Worm (Caenorhabditis elegans): ENCODE results near the gene C45B2.8.

C45B2.8 gene

DNA sequence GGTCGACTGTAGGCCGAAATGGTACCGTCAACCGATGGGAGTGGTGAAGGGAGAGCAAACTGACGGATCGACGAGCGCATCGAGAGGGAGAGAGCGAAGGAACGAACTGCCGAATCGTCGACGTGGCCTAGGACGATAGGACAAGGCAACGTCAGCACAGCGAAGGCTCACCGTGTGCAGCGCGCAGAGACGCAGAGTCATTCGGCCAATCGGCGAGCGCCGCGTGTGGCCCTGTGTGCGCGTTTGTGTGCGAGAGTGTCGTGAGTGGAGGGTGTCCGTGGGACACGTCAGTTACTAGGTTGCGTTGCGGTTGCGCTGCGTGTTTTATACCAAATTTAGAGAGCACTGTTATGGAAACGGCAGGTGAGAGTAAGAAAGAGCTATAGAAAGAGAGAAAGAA is 4.2 kb downstream of the C45B2.8 start, which contains the start of gene hsp-3 (continued):
- TF ChIP-seq Y55F3AM.14 (GFP tag; optimal IDR thresholded peaks at IDR 0.05) (peak; percentile 88), nhr-21 (tag; optimal IDR thresholded peaks at IDR 0.05) (peak; percentile 96), lsy-2 (tag; optimal IDR thresholded peaks at IDR 0.05) (peak; percentile 92 to 96), unc-62 (GFP tag; optimal IDR thresholded peaks at IDR 0.05) (peak; percentile 47), dmd-4 (tag; optimal IDR thresholded peaks at IDR 0.05) (no peak), elt-3 (tag; optimal IDR thresholded peaks at IDR 0.05) (no peak), gmeb-1 (tag; optimal IDR thresholded peaks at IDR 0.05) (peak; percentile 86), ztf-11 (tag; optimal IDR thresholded peaks at IDR 0.05) (no peak), unc-55 (GFP tag; optimal IDR thresholded peaks at IDR 0.05) (peak; percentile 98), ZK546.5 (tag; optimal IDR thresholded peaks at IDR 0.05) (peak; percentile 24), R02D3.7 (tag; optimal IDR thresholded peaks at IDR 0.05) (peak; percentile 26), lin-11 (tag; optimal IDR thresholded peaks at IDR 0.05) (peak; percentile 96), unc-39 (tag; optimal IDR thresholded peaks at IDR 0.05) (peak; percentile 53), nhr-6 (tag; optimal IDR thresholded peaks at IDR 0.05) (peak; percentile 85), nhr-11 (tag; optimal IDR thresholded peaks at IDR 0.05) (no peak), C34F6.9 (tag; optimal IDR thresholded peaks at IDR 0.05) (peak; percentile 94), ceh-16 (tag; optimal IDR thresholded peaks at IDR 0.05) (peak; percentile 97), elt-1 (tag; optimal IDR thresholded peaks at IDR 0.05) (peak; percentile 50), nhr-77 (tag; optimal IDR thresholded peaks at IDR 0.05) (peak; percentile 77), lin-13 (GFP tag; optimal IDR thresholded peaks at IDR 0.05) (peak; percentile 93), mab-5 (tag; optimal IDR thresholded peaks at IDR 0.05) (peak; percentile 94), crh-2 (tag; optimal IDR thresholded peaks at IDR 0.05) (peak; percentile 100)

- TF ChIP-seq elt-1 (tag; optimal IDR thresholded peaks at IDR 0.05) (peak; percentile 95), Y55F3AM.14 (GFP tag; optimal IDR thresholded peaks at IDR 0.05) (no peak), sem-4 (tag; optimal IDR thresholded peaks at IDR 0.05) (peak; percentile 27), ceh-16 (tag; optimal IDR thresholded peaks at IDR 0.05) (peak; percentile 84), blmp-1 (tag; optimal IDR thresholded peaks at IDR 0.05; ENCODE audit: insufficient read depth) (peak; percentile 71), nhr-11 (tag; optimal IDR thresholded peaks at IDR 0.05) (no peak), sma-9 (GFP tag; optimal IDR thresholded peaks at IDR 0.05) (peak; percentile 82), sma-9 (tag; optimal IDR thresholded peaks at IDR 0.05) (no peak)
Measured at ce11 chrX:6092533-6092932, 4.8 kb downstream of the C45B2.8 start.

DNA sequence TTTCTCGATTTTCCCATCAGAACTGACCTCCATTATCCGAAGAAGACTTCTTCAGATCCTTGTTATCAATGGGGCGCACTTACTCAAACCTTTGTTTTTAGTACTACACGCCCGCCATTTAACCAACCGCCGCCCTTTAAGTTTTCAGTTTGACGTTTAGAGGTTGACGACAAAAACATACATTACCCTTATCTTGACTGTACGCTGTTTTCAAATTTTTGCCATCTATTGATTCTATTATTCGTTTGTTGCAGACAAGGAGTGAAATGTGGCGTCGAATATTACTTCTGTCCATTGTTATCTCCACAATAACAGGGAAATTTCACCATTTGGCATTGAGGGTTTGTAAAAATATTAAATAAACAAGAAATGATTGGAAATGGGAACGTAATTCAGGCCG is 5.3 kb downstream of the C45B2.8 start, which contains the start of gene C15H9.5:
TSS of gene C15H9.5 (plus strand) at position 255 of the 400 bp plus-strand sequence.
- TF ChIP-seq ceh-16 (tag; optimal IDR thresholded peaks at IDR 0.05) (no peak), C34F6.9 (tag; optimal IDR thresholded peaks at IDR 0.05) (peak; percentile 7), gmeb-1 (tag; optimal IDR thresholded peaks at IDR 0.05) (no peak), lin-11 (tag; optimal IDR thresholded peaks at IDR 0.05) (no peak), fos-1 (tag; optimal IDR thresholded peaks at IDR 0.05) (no peak), mdl-1 (tag; optimal IDR thresholded peaks at IDR 0.05) (no peak), nhr-129 (tag; optimal IDR thresholded peaks at IDR 0.05) (peak; percentile 14), mab-5 (tag; optimal IDR thresholded peaks at IDR 0.05) (no peak), R02D3.7 (tag; optimal IDR thresholded peaks at IDR 0.05) (no peak), blmp-1 (tag; optimal IDR thresholded peaks at IDR 0.05; ENCODE audit: insufficient read depth) (no peak), ztf-4 (tag; optimal IDR thresholded peaks at IDR 0.05) (no peak), unc-62 (GFP tag; optimal IDR thresholded peaks at IDR 0.05) (no peak), sem-4 (tag; optimal IDR thresholded peaks at IDR 0.05) (no peak)

DNA sequence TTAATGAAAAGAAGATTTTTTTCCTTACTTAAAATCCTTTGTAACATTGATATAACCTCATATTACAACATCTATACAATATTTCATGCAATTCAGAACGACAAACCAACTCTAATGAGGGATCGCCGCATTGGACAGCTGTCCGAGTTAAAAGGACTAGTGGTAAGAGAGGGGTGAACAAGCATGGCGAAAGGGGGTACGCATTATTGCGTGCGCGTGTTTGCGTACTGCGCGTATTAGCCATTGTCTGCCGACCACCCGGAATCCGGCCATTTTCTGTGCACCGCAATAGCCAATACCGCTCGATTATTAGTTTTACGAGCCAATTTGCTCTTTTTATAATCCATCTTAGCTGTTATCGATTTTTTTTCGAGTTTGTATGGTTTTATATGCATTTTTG is 9.8 kb downstream of the C45B2.8 start, which contains the start of gene C15H9.4:
TSS of gene C15H9.4 (plus strand) at position 93 of the 400 bp plus-strand sequence.
- TF ChIP-seq unc-62 (GFP tag; optimal IDR thresholded peaks at IDR 0.05) (no peak), nhr-11 (tag; optimal IDR thresholded peaks at IDR 0.05) (no peak), unc-39 (tag; optimal IDR thresholded peaks at IDR 0.05) (no peak), mdl-1 (tag; optimal IDR thresholded peaks at IDR 0.05) (peak in 1 of 2 experiments; percentile 16), mab-5 (tag; optimal IDR thresholded peaks at IDR 0.05) (peak; percentile 3), unc-55 (GFP tag; optimal IDR thresholded peaks at IDR 0.05) (peak; percentile 60), aly-2 (tag; optimal IDR thresholded peaks at IDR 0.05) (no peak), alr-1 (tag; optimal IDR thresholded peaks at IDR 0.05) (no peak), nhr-77 (tag; optimal IDR thresholded peaks at IDR 0.05) (no peak), F13H6.1 (tag; optimal IDR thresholded peaks at IDR 0.05) (peak; percentile 64), ztf-4 (tag; optimal IDR thresholded peaks at IDR 0.05) (no peak), skn-1 (tag; optimal IDR thresholded peaks at IDR 0.05) (no peak), peb-1 (tag; optimal IDR thresholded peaks at IDR 0.05) (no peak), nhr-129 (tag; optimal IDR thresholded peaks at IDR 0.05) (peak; percentile 19), nhr-21 (tag; optimal IDR thresholded peaks at IDR 0.05) (no peak), zag-1 (tag; optimal IDR thresholded peaks at IDR 0.05) (no peak), nhr-25 (tag; optimal IDR thresholded peaks at IDR 0.05) (no peak), ama-1 (optimal IDR thresholded peaks at IDR 0.05) (no peak), ztf-1 (GFP tag; conservative IDR thresholded peaks at IDR 0.05) (no peak), lin-13 (GFP tag; optimal IDR thresholded peaks at IDR 0.05) (peak; percentile 27), ZK546.5 (tag; optimal IDR thresholded peaks at IDR 0.05) (no peak), dmd-4 (tag; optimal IDR thresholded peaks at IDR 0.05) (no peak), mbf-1 (tag; optimal IDR thresholded peaks at IDR 0.05) (no peak), egl-27 (tag; optimal IDR thresholded peaks at IDR 0.05) (peak; percentile 10), nhr-23 (tag; optimal IDR thresholded peaks at IDR 0.05) (no peak), ceh-16 (tag; optimal IDR thresholded peaks at IDR 0.05) (no peak), sma-9 (GFP tag; optimal IDR thresholded peaks at IDR 0.05) (peak; percentile 45), sma-9 (tag; optimal IDR thresholded peaks at IDR 0.05) (no peak), elt-3 (tag; optimal IDR thresholded peaks at IDR 0.05) (no peak), fos-1 (tag; optimal IDR thresholded peaks at IDR 0.05) (no peak), blmp-1 (tag; optimal IDR thresholded peaks at IDR 0.05; ENCODE audit: insufficient read depth) (no peak), nhr-237 (tag; optimal IDR thresholded peaks at IDR 0.05) (no peak), C34F6.9 (tag; optimal IDR thresholded peaks at IDR 0.05) (peak; percentile 56), elt-1 (tag; optimal IDR thresholded peaks at IDR 0.05) (no peak), snpc-4 (tag; optimal IDR thresholded peaks at IDR 0.05) (no peak)
